Fruit fly (Drosophila melanogaster) whole organism, embryonic: ENCODE measurements around the gene Twdlalpha.

Experiments
- Ada2b ChIP-seq: fragments of 200-800 bp; sonication (Bioruptor generic); IDR thresholded peaks from 2 replicates; pipeline ENCODE4 v1.3.6; 2022; ENCODE audit warnings: missing biosample characterization, missing genetic modification characterization
- Atf-2 ChIP-seq: fragments of 200-800 bp; sonication (Bioruptor generic); optimal IDR thresholded peaks from 2 replicates; lab custom pipeline; 2016; ENCODE audit warnings: missing biosample characterization, missing genetic modification characterization
- B-H2 ChIP-seq: fragments of 200-800 bp; sonication (Bioruptor generic); optimal IDR thresholded peaks from 2 replicates; lab custom pipeline; 2018; ENCODE audit warnings: missing biosample characterization, mild to moderate bottlenecking, missing genetic modification characterization
- Bteb2 ChIP-seq: fragments of 200-800 bp; sonication (Bioruptor generic); optimal IDR thresholded peaks from 2 replicates; lab custom pipeline; 2016; ENCODE audit warnings: missing biosample characterization, missing genetic modification characterization
- CG11093 ChIP-seq: fragments of 200-800 bp; sonication (Bioruptor generic); IDR thresholded peaks from 3 replicates; pipeline ENCODE4 v1.3.6; 2022; ENCODE audit warnings: missing biosample characterization, missing genetic modification characterization
- CG11247 ChIP-seq: fragments of 200-800 bp; sonication (Bioruptor generic); IDR thresholded peaks from 2 replicates; pipeline ENCODE4 v1.3.6; 2022; ENCODE audit warnings: missing biosample characterization, missing genetic modification characterization
- CG12104 ChIP-seq: fragments of 200-800 bp; sonication (Bioruptor generic); optimal IDR thresholded peaks from 3 replicates; lab custom pipeline; 2016; ENCODE audit warnings: missing biosample characterization, missing genetic modification characterization
- CG12391 ChIP-seq: fragments of 200-800 bp; sonication (Bioruptor generic); optimal IDR thresholded peaks from 3 replicates; lab custom pipeline; 2018; ENCODE audit warnings: missing biosample characterization, mild to moderate bottlenecking, missing genetic modification characterization, moderate library complexity
- CG13296 ChIP-seq: fragments of 200-800 bp; sonication (Bioruptor generic); optimal IDR thresholded peaks from 3 replicates; lab custom pipeline; 2018; ENCODE audit warnings: missing biosample characterization, mild to moderate bottlenecking, missing genetic modification characterization
- CG15073 ChIP-seq: fragments of 200-800 bp; sonication (Bioruptor generic); optimal IDR thresholded peaks from 2 replicates; lab custom pipeline; 2016; ENCODE audit warnings: missing biosample characterization, missing genetic modification characterization
- CG16779 ChIP-seq: fragments of 200-800 bp; sonication (Bioruptor generic); IDR thresholded peaks from 2 replicates; pipeline ENCODE4 v1.3.6; 2022; ENCODE audit warnings: missing biosample characterization, missing genetic modification characterization
- CG31224 ChIP-seq: fragments of 200-800 bp; sonication (Bioruptor generic); IDR thresholded peaks from 2 replicates; pipeline ENCODE4 v1.3.6; 2022; ENCODE audit warnings: missing biosample characterization, missing genetic modification characterization
- CG33557 ChIP-seq: fragments of 200-800 bp; sonication (Bioruptor generic); optimal IDR thresholded peaks from 2 replicates; lab custom pipeline; 2019; ENCODE audit warnings: missing biosample characterization, mild to moderate bottlenecking, missing genetic modification characterization, moderate library complexity
- CG4854 ChIP-seq: fragments of 200-800 bp; sonication (Bioruptor generic); optimal IDR thresholded peaks from 2 replicates; lab custom pipeline; 2016; ENCODE audit warnings: missing biosample characterization, missing genetic modification characterization, inconsistent platforms
- CG7372 ChIP-seq: fragments of 200-800 bp; sonication (Bioruptor generic); IDR thresholded peaks from 2 replicates; pipeline ENCODE4 v1.3.6; 2022; ENCODE audit warnings: missing biosample characterization, missing genetic modification characterization
- CG7556 ChIP-seq: fragments of 200-800 bp; sonication (Bioruptor generic); optimal IDR thresholded peaks from 2 replicates; lab custom pipeline; 2017; ENCODE audit warnings: missing biosample characterization, mild to moderate bottlenecking, missing genetic modification characterization
- CG7987 ChIP-seq: fragments of 200-800 bp; sonication (Bioruptor generic); optimal IDR thresholded peaks from 2 replicates; lab custom pipeline; 2018; ENCODE audit warnings: missing biosample characterization, mild to moderate bottlenecking, missing genetic modification characterization, moderate library complexity
- CG9876 ChIP-seq: fragments of 200-800 bp; sonication (Bioruptor generic); optimal IDR thresholded peaks from 2 replicates; lab custom pipeline; 2016; ENCODE audit warnings: missing biosample characterization, missing genetic modification characterization
- Chrac-16 ChIP-seq: fragments of 200-800 bp; sonication (Bioruptor generic); optimal IDR thresholded peaks from 3 replicates; lab custom pipeline; 2016; ENCODE audit warnings: missing biosample characterization, missing genetic modification characterization
- Dbx ChIP-seq: fragments of 200-800 bp; sonication (Bioruptor generic); IDR thresholded peaks from 3 replicates; pipeline ENCODE4 v1.3.6; 2022; ENCODE audit warnings: missing biosample characterization, missing genetic modification characterization
- Fer1 ChIP-seq: fragments of 200-800 bp; sonication (Bioruptor generic); optimal IDR thresholded peaks from 2 replicates; lab custom pipeline; 2017; ENCODE audit warnings: missing biosample characterization, mild to moderate bottlenecking, missing genetic modification characterization
- HHEX ChIP-seq: fragments of 200-800 bp; sonication (Bioruptor generic); optimal IDR thresholded peaks from 3 replicates; lab custom pipeline; 2017; ENCODE audit warnings: missing biosample characterization, mild to moderate bottlenecking, missing genetic modification characterization, missing genetic modification reagents
- HLHmδ ChIP-seq: fragments of 200-800 bp; sonication (Bioruptor generic); optimal IDR thresholded peaks from 2 replicates; lab custom pipeline; 2018; ENCODE audit warnings: missing biosample characterization, mild to moderate bottlenecking, missing genetic modification characterization, moderate library complexity
- Lpt ChIP-seq: fragments of >200 bp; optimal IDR thresholded peaks from 2 replicates; lab custom pipeline; 2018; ENCODE audit warnings: missing biosample characterization, missing genetic modification characterization
- MBD-R2 ChIP-seq: fragments of 200-800 bp; sonication (Bioruptor generic); IDR thresholded peaks from 2 replicates; pipeline ENCODE4 v1.3.6; 2022; ENCODE audit warnings: missing biosample characterization, missing genetic modification characterization
- Poxn ChIP-seq: fragments of 200-800 bp; sonication (Bioruptor generic); IDR thresholded peaks from 2 replicates; pipeline ENCODE4 v1.3.6; 2022; ENCODE audit warnings: missing biosample characterization, missing genetic modification characterization
- Sox100B ChIP-seq: fragments of 200-800 bp; sonication (Bioruptor generic); optimal IDR thresholded peaks from 3 replicates; lab custom pipeline; 2018; ENCODE audit warnings: missing biosample characterization, mild to moderate bottlenecking, missing genetic modification characterization
- bab2 ChIP-seq: fragments of 200-800 bp; sonication (Bioruptor generic); optimal IDR thresholded peaks from 2 replicates; lab custom pipeline; 2016; ENCODE audit warnings: missing biosample characterization, missing genetic modification characterization
- br ChIP-seq: fragments of >200 bp; optimal IDR thresholded peaks from 2 replicates; lab custom pipeline; 2017
- croc ChIP-seq: fragments of 200-800 bp; sonication (Bioruptor generic); conservative IDR thresholded peaks from 3 replicates; pipeline ENCODE4 v1.3.6; 2022; ENCODE audit warnings: missing biosample characterization, missing genetic modification characterization
- cwo ChIP-seq: fragments of 200-800 bp; sonication (Bioruptor generic); optimal IDR thresholded peaks from 3 replicates; lab custom pipeline; 2017; ENCODE audit warnings: missing biosample characterization, missing genetic modification characterization, mild to moderate bottlenecking, moderate library complexity, missing genetic modification reagents
- ems ChIP-seq: fragments of 200-800 bp; sonication (Bioruptor generic); optimal IDR thresholded peaks from 3 replicates; lab custom pipeline; 2016; ENCODE audit warnings: missing biosample characterization, missing genetic modification characterization
- fd102C ChIP-seq: fragments of 200-800 bp; sonication (Bioruptor generic); optimal IDR thresholded peaks from 2 replicates; lab custom pipeline; 2018; ENCODE audit warnings: missing biosample characterization, mild to moderate bottlenecking, missing genetic modification characterization, moderate library complexity
- her ChIP-seq: fragments of 200-800 bp; sonication (Bioruptor generic); optimal IDR thresholded peaks from 2 replicates; lab custom pipeline; 2016; ENCODE audit warnings: missing biosample characterization, missing genetic modification characterization
- kah ChIP-seq: fragments of 200-800 bp; sonication (Bioruptor generic); optimal IDR thresholded peaks from 2 replicates; lab custom pipeline; 2018; ENCODE audit warnings: missing biosample characterization, mild to moderate bottlenecking, missing genetic modification characterization
- lilli ChIP-seq: fragments of 200-800 bp; sonication (Bioruptor generic); optimal IDR thresholded peaks from 3 replicates; lab custom pipeline; 2016; ENCODE audit warnings: missing biosample characterization, missing genetic modification characterization
- lov ChIP-seq, 2 experiments: fragments of 200-800 bp in 1 of 2; fragments of >200 bp in 1 of 2; sonication (Bioruptor generic) in 1 of 2; IDR thresholded peaks in 1 of 2; optimal IDR thresholded peaks in 1 of 2; 2 replicates in 1 of 2; 3 replicates in 1 of 2; pipeline versions ENCODE4 v1.3.6 to Lab custom; 2017 to 2022; ENCODE audit warnings: missing biosample characterization in 1 of 2, missing genetic modification characterization in 1 of 2
- odd ChIP-seq: fragments of 200-800 bp; sonication (Bioruptor generic); optimal IDR thresholded peaks from 2 replicates; lab custom pipeline; 2017; ENCODE audit warnings: missing biosample characterization, mild to moderate bottlenecking, missing genetic modification characterization
- onecut ChIP-seq: fragments of 200-800 bp; sonication (Bioruptor generic); IDR thresholded peaks from 2 replicates; pipeline ENCODE4 v1.3.6; 2022; ENCODE audit warnings: missing biosample characterization, missing genetic modification characterization
- pb ChIP-seq: fragments of 200-800 bp; sonication (Bioruptor generic); optimal IDR thresholded peaks from 3 replicates; lab custom pipeline; 2016; ENCODE audit warnings: missing biosample characterization, missing genetic modification characterization
- pnt ChIP-seq: fragments of 200-800 bp; sonication (Bioruptor generic); optimal IDR thresholded peaks from 3 replicates; lab custom pipeline; 2016; ENCODE audit warnings: missing biosample characterization, missing genetic modification characterization
- pzg ChIP-seq: fragments of 200-800 bp; sonication (Bioruptor generic); optimal IDR thresholded peaks from 3 replicates; lab custom pipeline; 2018; ENCODE audit warnings: missing biosample characterization, mild to moderate bottlenecking, missing genetic modification characterization, moderate library complexity
- row ChIP-seq: fragments of 200-800 bp; sonication (Bioruptor generic); IDR thresholded peaks from 3 replicates; pipeline ENCODE4 v1.3.6; 2022; ENCODE audit warnings: missing biosample characterization, missing genetic modification characterization
- scrt ChIP-seq: fragments of 200-800 bp; sonication (Bioruptor generic); optimal IDR thresholded peaks from 2 replicates; lab custom pipeline; 2018; ENCODE audit warnings: missing biosample characterization, mild to moderate bottlenecking, missing genetic modification characterization, moderate library complexity
- seq ChIP-seq: fragments of 200-800 bp; sonication (Bioruptor generic); IDR thresholded peaks from 2 replicates; pipeline ENCODE4 v1.3.6; 2022; ENCODE audit warnings: missing biosample characterization, missing genetic modification characterization
- sisA ChIP-seq: fragments of 200-800 bp; sonication (Bioruptor generic); IDR thresholded peaks from 2 replicates; pipeline ENCODE4 v1.3.6; 2022; ENCODE audit warnings: missing biosample characterization, missing genetic modification characterization
- slou ChIP-seq: fragments of 200-800 bp; sonication (Bioruptor generic); optimal IDR thresholded peaks from 3 replicates; lab custom pipeline; 2016; ENCODE audit warnings: missing biosample characterization, missing genetic modification characterization
- tap ChIP-seq: fragments of 200-800 bp; optimal IDR thresholded peaks from 3 replicates; lab custom pipeline; 2019; ENCODE audit warnings: missing biosample characterization, mild to moderate bottlenecking, missing genetic modification characterization, moderate library complexity
- ttk ChIP-seq: fragments of 200-800 bp; sonication (Bioruptor generic); IDR thresholded peaks from 2 replicates; pipeline ENCODE4 v2.1.2; 2022; ENCODE audit warnings: missing biosample characterization, missing genetic modification characterization

The Twdlalpha gene

dm6 chrX:16723203-16724173, 19.2 kb upstream of the Twdlalpha start (continued):
- TF ChIP-seq pb (no peak), CG31224 (GFP tag; lab: Robert Waterston, UW) (peak; percentile 35), HHEX (GFP tag; lab: Kevin White, UChicago) (peak; percentile 64), pnt (GFP tag; lab: Kevin White, UChicago) (no peak), odd (peak; percentile 44), CG12391 (tag; lab: Kevin White, UChicago) (peak; percentile 83), HLHmδ (GFP tag; lab: Kevin White, UChicago) (no peak), lov (optimal IDR thresholded peaks at IDR 0.05; lab: Kevin White, UChicago) (no peak), lov (GFP tag; IDR thresholded peaks at IDR 0.05; lab: Robert Waterston, UW) (no peak), Ada2b (GFP tag; lab: Robert Waterston, UW) (peak; percentile 73), CG7556 (GFP tag; lab: Kevin White, UChicago) (peak; percentile 88), br (no peak), MBD-R2 (GFP tag; lab: Robert Waterston, UW) (peak; percentile 15; the same call in 1 of the 2 replicates), pzg (GFP tag; lab: Kevin White, UChicago) (no peak), tap (peak; percentile 19), Sox100B (GFP tag; lab: Kevin White, UChicago) (peak; percentile 65), seq (GFP tag; lab: Robert Waterston, UW) (peak; percentile 78), croc (peak; percentile 45; the same call in 2 of the 3 replicates), slou (GFP tag; lab: Kevin White, UChicago) (peak; percentile 10), Atf-2 (GFP tag; lab: Kevin White, UChicago) (peak; percentile 59), cwo (peak; percentile 24), CG15073 (no peak), B-H2 (no peak), CG7372 (no peak), sisA (peak; percentile 56), Dbx (GFP tag; lab: Robert Waterston, UW) (peak; percentile 40; the same call in 1 of the 3 replicates), CG9876 (GFP tag; lab: Kevin White, UChicago) (no peak), CG11093 (no peak), kah (GFP tag; lab: Kevin White, UChicago) (peak; percentile 30), ems (no peak), Lpt (no peak), CG16779 (no peak), ttk (GFP tag; lab: Robert Waterston, UW) (peak; percentile 60), scrt (GFP tag; lab: Kevin White, UChicago) (peak; percentile 24), CG33557 (GFP tag; lab: Kevin White, UChicago) (peak; percentile 31), row (GFP tag; lab: Robert Waterston, UW) (peak; percentile 83), CG11247 (GFP tag; lab: Robert Waterston, UW) (no peak), fd102C (no peak), CG12104 (peak; percentile 37), CG7987 (no peak), bab2 (GFP tag; lab: Kevin White, UChicago) (no peak), Fer1 (GFP tag; lab: Kevin White, UChicago) (peak; percentile 67), CG13296 (GFP tag; lab: Kevin White, UChicago) (peak; percentile 54), lilli (GFP tag; lab: Kevin White, UChicago) (peak; percentile 74), Bteb2 (GFP tag; lab: Kevin White, UChicago) (peak; percentile 66), her (GFP tag; lab: Kevin White, UChicago) (no peak), onecut (GFP tag; lab: Robert Waterston, UW) (peak; percentile 70), Poxn (GFP tag; lab: Robert Waterston, UW) (peak; percentile 36; the same call in 1 of the 2 replicates), CG4854 (no peak), Chrac-16 (GFP tag; lab: Kevin White, UChicago) (peak; percentile 49)
